Worm (Caenorhabditis elegans): ENCODE data around the gene C25D7.9.

DNA sequence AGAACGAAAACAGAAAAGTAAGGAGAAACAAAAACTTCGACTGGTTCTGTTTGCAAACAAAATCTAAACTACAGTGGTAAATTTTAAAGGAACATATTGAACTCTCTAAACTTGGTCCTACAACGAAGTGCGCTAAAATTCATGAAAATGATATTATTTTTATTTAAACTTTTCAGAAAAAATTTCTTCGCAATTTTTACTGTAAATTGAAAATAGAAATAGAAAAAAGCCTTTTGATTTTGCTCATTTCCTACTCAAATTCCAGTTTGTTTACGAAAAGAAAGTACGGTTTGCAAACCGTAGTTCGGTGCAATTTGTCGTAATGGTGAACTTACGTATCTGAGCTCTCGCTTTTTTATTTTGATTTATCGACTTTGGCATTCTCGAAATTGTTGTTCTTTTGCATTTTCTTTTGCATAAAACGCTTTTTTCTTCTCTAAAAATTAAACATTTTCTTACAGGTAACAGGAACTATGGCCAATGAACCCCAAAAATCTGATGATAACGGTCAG, 958 bp downstream of the C25D7.9 start, which contains the start of gene otub-1:
- TF ChIP-seq hmbx-1 (tag; optimal IDR thresholded peaks at IDR 0.05) (no peak), sea-1 (GFP tag; conservative IDR thresholded peaks at IDR 0.05) (no peak), ama-1 (optimal IDR thresholded peaks at IDR 0.05) (no peak), scrt-1 (GFP tag; IDR thresholded peaks at IDR 0.05) (no peak), tbx-37 (GFP tag; conservative IDR thresholded peaks at IDR 0.05) (no peak), hnd-1 (tag; optimal IDR thresholded peaks at IDR 0.05) (no peak), aly-1 (tag; optimal IDR thresholded peaks at IDR 0.05) (no peak), ceh-36 (tag; optimal IDR thresholded peaks at IDR 0.05) (no peak)
